Fruit fly (Drosophila melanogaster) whole organism, embryonic: ENCODE measurements around the gene CG10445.
A peak's percentile ranks its signal among the peaks of the same experiment; 100 is the strongest.

Source experiments
- Atf6 ChIP-seq: fragments of 200-800 bp; sonication (Bioruptor generic); IDR thresholded peaks from 2 replicates; pipeline ENCODE4 v1.3.6; 2022; ENCODE audit warnings: missing biosample characterization, missing genetic modification characterization
- Awh ChIP-seq: fragments of 200-800 bp; sonication (Bioruptor generic); IDR thresholded peaks from 2 replicates; pipeline ENCODE4, ENCODE4 v1.3.6; 2022; ENCODE audit warnings: missing biosample characterization, missing genetic modification characterization
- CG10147 ChIP-seq: fragments of 200-800 bp; sonication (Bioruptor generic); optimal IDR thresholded peaks from 2 replicates; lab custom pipeline; 2019; ENCODE audit warnings: missing biosample characterization, mild to moderate bottlenecking, missing genetic modification characterization, moderate library complexity
- CG10366 ChIP-seq: fragments of 200-800 bp; sonication (Bioruptor generic); IDR thresholded peaks from 2 replicates; pipeline ENCODE4 v1.3.6; 2022; ENCODE audit warnings: missing biosample characterization, missing genetic modification characterization
- CG10431 ChIP-seq: fragments of 200-800 bp; sonication (Bioruptor generic); optimal IDR thresholded peaks from 3 replicates; lab custom pipeline; 2018; ENCODE audit warnings: missing biosample characterization, mild to moderate bottlenecking, missing genetic modification characterization
- CG12659 ChIP-seq: fragments of 200-800 bp; sonication (Bioruptor generic); optimal IDR thresholded peaks from 3 replicates; lab custom pipeline; 2017; ENCODE audit warnings: mild to moderate bottlenecking, missing biosample characterization, missing genetic modification reagents, missing genetic modification characterization
- CG14441 ChIP-seq: fragments of 200-800 bp; sonication (Bioruptor generic); IDR thresholded peaks from 2 replicates; pipeline ENCODE4 v1.3.6; 2022; ENCODE audit warnings: missing biosample characterization, missing genetic modification characterization
- CG1529 ChIP-seq: fragments of 200-800 bp; sonication (Bioruptor generic); optimal IDR thresholded peaks from 3 replicates; lab custom pipeline; 2018; ENCODE audit warnings: missing biosample characterization, missing genetic modification characterization
- CG17361 ChIP-seq: fragments of 200-800 bp; sonication (Bioruptor generic); IDR thresholded peaks from 3 replicates; pipeline ENCODE4 v1.3.6; 2022; ENCODE audit warnings: missing biosample characterization, missing genetic modification characterization
- CG18599 ChIP-seq: fragments of 200-800 bp; sonication (Bioruptor generic); optimal IDR thresholded peaks from 3 replicates; lab custom pipeline; 2017; ENCODE audit warnings: missing biosample characterization, missing genetic modification characterization, mild to moderate bottlenecking, moderate library complexity, missing genetic modification reagents
- CG2678 ChIP-seq: fragments of 200-800 bp; sonication (Bioruptor generic); optimal IDR thresholded peaks from 3 replicates; lab custom pipeline; 2019; ENCODE audit warnings: missing biosample characterization, mild to moderate bottlenecking, missing genetic modification characterization, moderate library complexity
- CG2875 ChIP-seq: fragments of 200-800 bp; sonication (Bioruptor generic); optimal IDR thresholded peaks from 2 replicates; lab custom pipeline; 2017; ENCODE audit warnings: missing biosample characterization, mild to moderate bottlenecking, missing genetic modification characterization, missing genetic modification reagents
- CG4707 ChIP-seq: fragments of 200-800 bp; sonication (Bioruptor generic); optimal IDR thresholded peaks from 2 replicates; lab custom pipeline; 2018; ENCODE audit warnings: missing biosample characterization, mild to moderate bottlenecking, missing genetic modification characterization, moderate library complexity
- CG5245 ChIP-seq: fragments of 200-800 bp; sonication (Bioruptor generic); optimal IDR thresholded peaks from 3 replicates; lab custom pipeline; 2016; ENCODE audit warnings: missing biosample characterization, missing genetic modification characterization
- CG6689 ChIP-seq: fragments of 200-800 bp; sonication (Bioruptor generic); IDR thresholded peaks from 2 replicates; pipeline ENCODE4 v1.3.6; 2022; ENCODE audit warnings: missing biosample characterization, missing genetic modification characterization
- CG6765 ChIP-seq: fragments of 200-800 bp; sonication (Bioruptor generic); optimal IDR thresholded peaks from 3 replicates; lab custom pipeline; 2017; ENCODE audit warnings: missing biosample characterization, mild to moderate bottlenecking, missing genetic modification characterization
- CG7357 ChIP-seq: fragments of 200-800 bp; sonication (Bioruptor generic); IDR thresholded peaks from 3 replicates; pipeline ENCODE4 v1.3.6; 2022; ENCODE audit warnings: missing biosample characterization, missing genetic modification characterization
- CG8281 ChIP-seq: fragments of 200-800 bp; sonication (Bioruptor generic); optimal IDR thresholded peaks from 2 replicates; lab custom pipeline; 2018; ENCODE audit warnings: missing biosample characterization, mild to moderate bottlenecking, missing genetic modification characterization, moderate library complexity
- CG8944 ChIP-seq: fragments of 200-800 bp; sonication (Bioruptor generic); optimal IDR thresholded peaks from 3 replicates; lab custom pipeline; 2016; ENCODE audit warnings: missing biosample characterization, missing genetic modification characterization
- CG9215 ChIP-seq: fragments of 200-800 bp; sonication (Bioruptor generic); IDR thresholded peaks from 2 replicates; pipeline ENCODE4 v1.3.6; 2022; ENCODE audit warnings: missing biosample characterization, missing genetic modification characterization
- Camta ChIP-seq: fragments of 200-800 bp; sonication (Bioruptor generic); optimal IDR thresholded peaks from 2 replicates; lab custom pipeline; 2016; ENCODE audit warnings: missing biosample characterization, missing genetic modification characterization
- D19B ChIP-seq: fragments of 200-800 bp; sonication (Bioruptor generic); optimal IDR thresholded peaks from 2 replicates; lab custom pipeline; 2017; ENCODE audit warnings: missing biosample characterization, mild to moderate bottlenecking, missing genetic modification characterization
- Doc3 ChIP-seq: fragments of 200-800 bp; sonication (Bioruptor generic); IDR thresholded peaks from 3 replicates; pipeline ENCODE4 v1.3.6; 2022; ENCODE audit warnings: missing biosample characterization, missing genetic modification characterization; ENCODE audit not compliant: partially characterized antibody
- Elba2 ChIP-seq: fragments of 200-800 bp; sonication (Bioruptor generic); optimal IDR thresholded peaks from 3 replicates; lab custom pipeline; 2016; ENCODE audit warnings: missing biosample characterization, missing genetic modification characterization
- Hmr ChIP-seq: fragments of 200-800 bp; sonication (Bioruptor generic); optimal IDR thresholded peaks from 3 replicates; lab custom pipeline; 2017; ENCODE audit warnings: mild to moderate bottlenecking, missing biosample characterization, missing genetic modification reagents, missing genetic modification characterization
- Kr ChIP-seq: fragments of 200-800 bp; sonication (Bioruptor generic); optimal IDR thresholded peaks from 2 replicates; lab custom pipeline; 2017; ENCODE audit warnings: missing biosample characterization, mild to moderate bottlenecking, missing genetic modification characterization
- Oli ChIP-seq: fragments of 200-800 bp; sonication (Bioruptor generic); optimal IDR thresholded peaks from 2 replicates; lab custom pipeline; 2018; ENCODE audit warnings: missing biosample characterization, mild to moderate bottlenecking, missing genetic modification characterization, moderate library complexity
- Vsx1 ChIP-seq: fragments of 200-800 bp; sonication (Bioruptor generic); optimal IDR thresholded peaks from 2 replicates; lab custom pipeline; 2017; ENCODE audit warnings: missing biosample characterization, mild to moderate bottlenecking, missing genetic modification characterization, missing genetic modification reagents
- al ChIP-seq: fragments of 200-800 bp; sonication (Bioruptor generic); IDR thresholded peaks from 2 replicates; pipeline ENCODE4 v1.3.6; 2022; ENCODE audit warnings: missing biosample characterization, missing genetic modification characterization
- ap ChIP-seq: fragments of 200-800 bp; sonication (Bioruptor generic); IDR thresholded peaks from 2 replicates; pipeline ENCODE4 v1.3.6; 2022; ENCODE audit warnings: missing biosample characterization, missing genetic modification characterization
- dmrt11E ChIP-seq: fragments of 200-800 bp; sonication (Bioruptor generic); optimal IDR thresholded peaks from 3 replicates; lab custom pipeline; 2018; ENCODE audit warnings: missing biosample characterization, mild to moderate bottlenecking, missing genetic modification characterization, moderate library complexity
- en ChIP-seq: fragments of 200-800 bp; sonication (Bioruptor generic); optimal IDR thresholded peaks from 2 replicates; lab custom pipeline; 2016; ENCODE audit warnings: missing biosample characterization, missing genetic modification characterization
- her ChIP-seq: fragments of 200-800 bp; sonication (Bioruptor generic); optimal IDR thresholded peaks from 2 replicates; lab custom pipeline; 2016; ENCODE audit warnings: missing biosample characterization, missing genetic modification characterization
- lab ChIP-seq: fragments of 200-800 bp; sonication (Bioruptor generic); optimal IDR thresholded peaks from 3 replicates; lab custom pipeline; 2017; ENCODE audit warnings: missing biosample characterization, missing genetic modification characterization, mild to moderate bottlenecking, moderate library complexity, missing genetic modification reagents
- odd ChIP-seq: fragments of 200-800 bp; sonication (Bioruptor generic); optimal IDR thresholded peaks from 2 replicates; lab custom pipeline; 2017; ENCODE audit warnings: missing biosample characterization, mild to moderate bottlenecking, missing genetic modification characterization
- pan ChIP-seq, 4 experiments: fragments of >200 bp in 3 of 4; fragments of 200-800 bp in 1 of 4; sonication (Bioruptor generic) in 1 of 4; optimal IDR thresholded peaks in 3 of 4; IDR thresholded peaks in 1 of 4; 2 replicates each; pipeline versions ENCODE4 v1.3.6 to Lab custom; 2017 to 2022; ENCODE audit warnings: missing biosample characterization in 2 of 4, missing genetic modification characterization in 2 of 4, mixed read lengths in 1 of 4
- schlank ChIP-seq: fragments of 200-800 bp; sonication (Bioruptor generic); optimal IDR thresholded peaks from 2 replicates; lab custom pipeline; 2018; ENCODE audit warnings: missing biosample characterization, mild to moderate bottlenecking, missing genetic modification characterization
- seq ChIP-seq: fragments of 200-800 bp; sonication (Bioruptor generic); IDR thresholded peaks from 2 replicates; pipeline ENCODE4 v1.3.6; 2022; ENCODE audit warnings: missing biosample characterization, missing genetic modification characterization
- shn ChIP-seq: fragments of 200-800 bp; sonication (Bioruptor generic); optimal IDR thresholded peaks from 3 replicates; lab custom pipeline; 2016; ENCODE audit warnings: missing biosample characterization, missing genetic modification characterization
- sima ChIP-seq: fragments of 200-800 bp; sonication (Bioruptor generic); optimal IDR thresholded peaks from 2 replicates; lab custom pipeline; 2016; ENCODE audit warnings: missing biosample characterization, missing genetic modification characterization
- so ChIP-seq: fragments of 200-800 bp; sonication (Bioruptor generic); IDR thresholded peaks from 3 replicates; pipeline ENCODE4 v1.3.6; 2022; ENCODE audit warnings: missing biosample characterization, missing genetic modification characterization
- ssp ChIP-seq: fragments of 200-800 bp; sonication (Bioruptor generic); IDR thresholded peaks from 2 replicates; pipeline ENCODE4 v1.3.6; 2022; ENCODE audit warnings: missing biosample characterization, missing genetic modification characterization
- tio ChIP-seq: fragments of 200-800 bp; sonication (Bioruptor generic); optimal IDR thresholded peaks from 2 replicates; lab custom pipeline; 2017; ENCODE audit warnings: missing biosample characterization, missing genetic modification characterization, inconsistent platforms
- trem ChIP-seq: fragments of 200-800 bp; optimal IDR thresholded peaks from 3 replicates; lab custom pipeline; 2019; ENCODE audit warnings: missing biosample characterization, mild to moderate bottlenecking, missing genetic modification characterization, moderate library complexity
- trh ChIP-seq: fragments of 200-800 bp; sonication (Bioruptor generic); optimal IDR thresholded peaks from 2 replicates; lab custom pipeline; 2016; ENCODE audit warnings: missing biosample characterization, missing genetic modification characterization
- twi ChIP-seq: fragments of 200-800 bp; optimal IDR thresholded peaks from 2 replicates; lab custom pipeline; 2019; ENCODE audit warnings: missing biosample characterization, mild to moderate bottlenecking, missing genetic modification characterization, moderate library complexity
- unpg ChIP-seq: fragments of 200-800 bp; sonication (Bioruptor generic); optimal IDR thresholded peaks from 3 replicates; lab custom pipeline; 2018; ENCODE audit warnings: missing biosample characterization, mild to moderate bottlenecking, missing genetic modification characterization, moderate library complexity
- wek ChIP-seq: fragments of 200-800 bp; sonication (Bioruptor generic); optimal IDR thresholded peaks from 3 replicates; lab custom pipeline; 2018; ENCODE audit warnings: missing biosample characterization, mild to moderate bottlenecking, missing genetic modification characterization, moderate library complexity

CG10445 gene

dm6 chr3R:7892246-7893000 is 27.7 kb downstream of the CG10445 start (continued):
- peak; percentile 2 for TF ChIP-seq CG5245 (GFP tag; lab: Kevin White, UChicago)
- peak; percentile 68 for TF ChIP-seq CG14441 (GFP tag; lab: Robert Waterston, UW)
- TF ChIP-seq lab (GFP tag; lab: Kevin White, UChicago): peak; percentile 80
- peak; percentile 20; the same call in 1 of the 2 replicates for TF ChIP-seq seq
- TF ChIP-seq CG6765 (GFP tag; lab: Kevin White, UChicago): peak; percentile 24
- TF ChIP-seq CG10147: peak; percentile 57
- TF ChIP-seq odd (GFP tag; lab: Kevin White, UChicago): peak; percentile 36
- peak; percentile 5 for TF ChIP-seq schlank (tag; lab: Kevin White, UChicago)
- TF ChIP-seq CG6689: no peak; the same call in 1 of the 2 replicates
- TF ChIP-seq CG18599 (GFP tag; lab: Kevin White, UChicago): peak; percentile 66
- no peak for TF ChIP-seq CG8944 (GFP tag; lab: Kevin White, UChicago)
- TF ChIP-seq trh (GFP tag; lab: Kevin White, UChicago): no peak
- TF ChIP-seq CG1529 (GFP tag; lab: Kevin White, UChicago): no peak
- no peak for TF ChIP-seq sima (GFP tag; lab: Kevin White, UChicago)
- peak; percentile 15 for TF ChIP-seq Oli (tag; lab: Kevin White, UChicago)
- TF ChIP-seq CG9215: peak; percentile 48; the same call in 1 of the 2 replicates
- no peak for TF ChIP-seq CG4707 (GFP tag; lab: Kevin White, UChicago)
- TF ChIP-seq en (GFP tag; lab: Kevin White, UChicago): no peak
- TF ChIP-seq Atf6 (GFP tag; lab: Robert Waterston, UW): peak; percentile 61
- TF ChIP-seq al (GFP tag; lab: Robert Waterston, UW): peak; percentile 69
- TF ChIP-seq D19B (GFP tag; lab: Kevin White, UChicago): peak; percentile 56
- no peak for TF ChIP-seq trem (tag; lab: Kevin White, UChicago)
- no peak for TF ChIP-seq Elba2 (GFP tag; lab: Kevin White, UChicago)
- TF ChIP-seq ap (GFP tag; lab: Robert Waterston, UW): no peak
- TF ChIP-seq CG7357 (GFP tag; lab: Robert Waterston, UW): 0 out of 3 replicates have a peak, but pooled peaks have one; percentile 28
- TF ChIP-seq unpg (GFP tag; lab: Kevin White, UChicago): peak; percentile 0
- TF ChIP-seq wek (GFP tag; lab: Kevin White, UChicago): peak; percentile 3
- no peak for TF ChIP-seq shn
- TF ChIP-seq Kr: no peak
- no peak for TF ChIP-seq so
- peak; percentile 57; the same call in 2 of the 3 replicates for TF ChIP-seq CG17361 (GFP tag; lab: Robert Waterston, UW)
- TF ChIP-seq Hmr: peak; percentile 50
- no peak for TF ChIP-seq tio (GFP tag; lab: Kevin White, UChicago)
- no peak for TF ChIP-seq pan (optimal IDR thresholded peaks at IDR 0.05; lab: Kevin White, UChicago)
- peak in 1 of 2 experiments; percentile 54 for TF ChIP-seq pan (GFP tag; optimal IDR thresholded peaks at IDR 0.05 in 1 of 2, IDR thresholded peaks at IDR 0.05 in 1 of 2)
- no peak for TF ChIP-seq Camta (GFP tag; lab: Kevin White, UChicago)
- peak; percentile 55 for TF ChIP-seq CG10366 (GFP tag; lab: Robert Waterston, UW)
- peak; percentile 20 for TF ChIP-seq CG2875 (GFP tag; lab: Kevin White, UChicago)
- no peak for TF ChIP-seq Doc3 (GFP tag; lab: Robert Waterston, UW)
- peak; percentile 62 for TF ChIP-seq CG2678 (tag; lab: Kevin White, UChicago)
- peak; percentile 38 for TF ChIP-seq Vsx1 (GFP tag; lab: Kevin White, UChicago)
- peak; percentile 44 for TF ChIP-seq CG12659 (GFP tag; lab: Kevin White, UChicago)
- TF ChIP-seq dmrt11E: no peak
- 0 out of 2 replicates have a peak, but pooled peaks have one; percentile 39 for TF ChIP-seq Awh (GFP tag; lab: Robert Waterston, UW)
- no peak for TF ChIP-seq twi (tag; lab: Kevin White, UChicago)
- no peak for TF ChIP-seq CG10431 (GFP tag; lab: Kevin White, UChicago)
- no peak for TF ChIP-seq her (GFP tag; lab: Kevin White, UChicago)
- no peak for TF ChIP-seq ssp
- no peak for TF ChIP-seq CG8281 (tag; lab: Kevin White, UChicago)
